Worm (Caenorhabditis elegans): ENCODE data around the gene srv-1.

Gene srv-1

ce11 chrIII:6888999-6889824 lies 39.0 kb downstream of the srv-1 start, which contains the start of the genes brd-1 and K04C2.2:
Gene brd-1, minus strand, starts transcription at chrIII:6889504.
Gene K04C2.2, plus strand, starts transcription at chrIII:6889774.
- TF ChIP-seq med-1 (GFP tag; optimal IDR thresholded peaks at IDR 0.05; ENCODE audit: insufficient read depth): no peak
- TF ChIP-seq ztf-23 (GFP tag; IDR thresholded peaks at IDR 0.05): no peak
- no peak for TF ChIP-seq flt-1 (GFP tag; IDR thresholded peaks at IDR 0.05)
- TF ChIP-seq ref-1 (GFP tag; conservative IDR thresholded peaks at IDR 0.05): no peak
- no peak for TF ChIP-seq cog-1 (tag; optimal IDR thresholded peaks at IDR 0.05)
- TF ChIP-seq tab-1 (GFP tag; IDR thresholded peaks at IDR 0.05): no peak
- no peak for TF ChIP-seq ztf-29 (GFP tag; IDR thresholded peaks at IDR 0.05)
- no peak for TF ChIP-seq T22C8.4 (GFP tag; IDR thresholded peaks at IDR 0.05)

DNA sequence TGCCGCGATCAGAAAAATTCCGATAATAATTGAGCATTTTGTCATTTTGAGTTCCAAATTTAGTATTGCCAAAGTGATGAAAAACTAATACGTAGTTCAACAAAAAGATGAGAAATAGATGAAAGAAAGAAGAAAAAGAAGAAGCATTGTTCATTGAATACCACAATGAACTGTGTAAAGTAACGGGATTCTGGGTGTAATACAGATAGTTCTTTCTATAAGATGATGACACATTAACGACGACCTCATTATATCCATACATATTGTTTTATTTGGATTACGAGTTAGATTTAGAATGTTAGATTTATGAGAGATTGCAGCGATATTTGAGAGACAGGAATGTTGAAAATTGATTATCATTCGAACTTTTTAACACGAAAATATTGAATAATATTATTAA lies 41.4 kb downstream of the srv-1 start, which contains the start of gene K04C2.5:
Gene K04C2.5, minus strand, starts transcription at position 101 of the 400 bp plus-strand sequence.
- no peak for TF ChIP-seq tab-1 (GFP tag; IDR thresholded peaks at IDR 0.05)
- TF ChIP-seq ztf-23 (GFP tag; IDR thresholded peaks at IDR 0.05): no peak
- no peak for TF ChIP-seq T22C8.4 (GFP tag; IDR thresholded peaks at IDR 0.05)
- TF ChIP-seq ref-1 (GFP tag; conservative IDR thresholded peaks at IDR 0.05): no peak
- TF ChIP-seq med-1 (GFP tag; optimal IDR thresholded peaks at IDR 0.05; ENCODE audit: insufficient read depth): no peak
- TF ChIP-seq ztf-29 (GFP tag; IDR thresholded peaks at IDR 0.05): no peak
- no peak for TF ChIP-seq cog-1 (tag; optimal IDR thresholded peaks at IDR 0.05)
- no peak for TF ChIP-seq klf-2 (GFP tag; conservative IDR thresholded peaks at IDR 0.05)
- no peak for TF ChIP-seq flt-1 (GFP tag; IDR thresholded peaks at IDR 0.05)

ce11 chrIII:6895166-6895565 lies 45.0 kb downstream of the srv-1 start:
- TF ChIP-seq T22C8.4 (GFP tag; IDR thresholded peaks at IDR 0.05) (no peak), ztf-29 (GFP tag; IDR thresholded peaks at IDR 0.05) (no peak), ref-1 (GFP tag; conservative IDR thresholded peaks at IDR 0.05) (no peak), cog-1 (tag; optimal IDR thresholded peaks at IDR 0.05) (no peak), klf-2 (GFP tag; conservative IDR thresholded peaks at IDR 0.05) (no peak), med-1 (GFP tag; optimal IDR thresholded peaks at IDR 0.05; ENCODE audit: insufficient read depth) (no peak)

ce11 chrIII:6895677-6896076 lies 45.5 kb downstream of the srv-1 start:
- no peak for TF ChIP-seq ztf-23 (GFP tag; IDR thresholded peaks at IDR 0.05)
- no peak for TF ChIP-seq tab-1 (GFP tag; IDR thresholded peaks at IDR 0.05)
- TF ChIP-seq klf-2 (GFP tag; conservative IDR thresholded peaks at IDR 0.05): no peak
- no peak for TF ChIP-seq T22C8.4 (GFP tag; IDR thresholded peaks at IDR 0.05)
- TF ChIP-seq flt-1 (GFP tag; IDR thresholded peaks at IDR 0.05): no peak
- no peak for TF ChIP-seq med-1 (GFP tag; optimal IDR thresholded peaks at IDR 0.05; ENCODE audit: insufficient read depth)
- TF ChIP-seq ztf-29 (GFP tag; IDR thresholded peaks at IDR 0.05): no peak
- no peak for TF ChIP-seq ref-1 (GFP tag; conservative IDR thresholded peaks at IDR 0.05)

- TF ChIP-seq ztf-23 (GFP tag; IDR thresholded peaks at IDR 0.05) (no peak), flt-1 (GFP tag; IDR thresholded peaks at IDR 0.05) (no peak), klf-2 (GFP tag; conservative IDR thresholded peaks at IDR 0.05) (no peak)
Observed at ce11 chrIII:6897587-6898064, 47.4 kb downstream of the srv-1 start, which contains the start of gene T07E3.4. Gene T07E3.4, plus strand, starts transcription at chrIII:6898014.

DNA sequence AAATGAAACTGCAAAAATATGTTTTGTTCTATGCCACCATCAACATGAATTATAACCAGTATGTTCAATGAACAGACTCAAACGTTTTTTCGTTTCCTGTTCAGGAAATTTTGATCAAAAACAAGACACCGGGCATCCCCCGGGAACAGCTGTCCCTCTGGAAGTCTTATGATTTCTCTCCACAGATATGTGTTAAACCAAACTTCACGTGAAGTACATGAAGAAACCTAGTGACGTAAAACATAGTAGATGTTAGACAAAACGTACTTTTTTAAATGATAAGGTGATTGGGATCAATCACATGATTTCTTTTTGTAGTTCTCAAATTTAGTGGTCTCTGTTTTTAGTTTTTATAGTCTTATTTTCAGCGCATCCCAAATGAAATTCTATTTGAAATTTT lies 48.3 kb downstream of the srv-1 start:
- TF ChIP-seq flt-1 (GFP tag; IDR thresholded peaks at IDR 0.05): no peak
- TF ChIP-seq med-1 (GFP tag; optimal IDR thresholded peaks at IDR 0.05; ENCODE audit: insufficient read depth): no peak

DNA sequence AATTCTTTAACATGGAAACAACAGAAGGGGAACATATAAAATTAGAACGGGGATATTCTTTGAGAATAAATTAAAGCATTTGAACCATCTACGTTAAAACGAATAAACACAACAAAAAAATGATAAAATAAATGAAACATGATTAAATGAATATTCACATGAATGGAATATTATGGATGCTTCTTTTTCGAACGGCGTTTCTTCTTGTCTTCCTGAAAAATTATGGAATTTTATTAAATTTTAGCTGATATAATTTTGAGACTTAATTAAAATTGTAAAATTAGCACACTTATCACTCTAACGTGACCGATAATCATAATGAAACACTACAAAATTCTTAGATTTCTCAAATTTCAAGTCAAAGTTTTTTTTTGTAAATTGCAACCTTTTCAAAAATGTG lies 50.4 kb downstream of the srv-1 start:
- TF ChIP-seq flt-1 (GFP tag; IDR thresholded peaks at IDR 0.05) (no peak), tab-1 (GFP tag; IDR thresholded peaks at IDR 0.05) (no peak), cog-1 (tag; optimal IDR thresholded peaks at IDR 0.05) (no peak), T22C8.4 (GFP tag; IDR thresholded peaks at IDR 0.05) (no peak), ref-1 (GFP tag; conservative IDR thresholded peaks at IDR 0.05) (no peak), med-1 (GFP tag; optimal IDR thresholded peaks at IDR 0.05; ENCODE audit: insufficient read depth) (no peak), ztf-23 (GFP tag; IDR thresholded peaks at IDR 0.05) (no peak), ztf-29 (GFP tag; IDR thresholded peaks at IDR 0.05) (no peak)
